Worm (Caenorhabditis elegans): Measurements from ENCODE around the gene ZK742.3.
A peak's percentile ranks its signal among the peaks of the same experiment; 100 is the strongest.

The ZK742.3 gene

ce11 chrV:7804064-7804800 is 5.5 kb downstream of the ZK742.3 start, which contains the start of gene uvs-1 (continued):
- no peak for TF ChIP-seq unc-98 (GFP tag; IDR thresholded peaks at IDR 0.05)
- peak; percentile 91 for TF ChIP-seq nhr-85 (tag)
- peak; percentile 59 for TF ChIP-seq lin-15B (tag; optimal IDR thresholded peaks at IDR 0.05)
- peak; percentile 64 for TF ChIP-seq nhr-90 (tag; optimal IDR thresholded peaks at IDR 0.05; ENCODE audit: poor library complexity)
- TF ChIP-seq unc-130 (tag; optimal IDR thresholded peaks at IDR 0.05), result peak; percentile 63
- TF ChIP-seq ceh-82 (tag; optimal IDR thresholded peaks at IDR 0.05), result peak in 2 of 3 experiments; percentile 20 to 78
- peak; percentile 66 for TF ChIP-seq fkh-8 (tag; optimal IDR thresholded peaks at IDR 0.05)
- TF ChIP-seq skn-1 (tag; optimal IDR thresholded peaks at IDR 0.05), result peak; percentile 48
- no peak for TF ChIP-seq nhr-11 (tag; optimal IDR thresholded peaks at IDR 0.05)
- no peak for TF ChIP-seq egl-27 (tag; optimal IDR thresholded peaks at IDR 0.05)
- TF ChIP-seq vab-15 (tag; optimal IDR thresholded peaks at IDR 0.05), result peak; percentile 64
- TF ChIP-seq lin-14 (GFP tag; optimal IDR thresholded peaks at IDR 0.05), result peak; percentile 78
- peak in 1 of 6 experiments; percentile 35 for TF ChIP-seq elt-3 (tag; optimal IDR thresholded peaks at IDR 0.05)
- TF ChIP-seq blmp-1 (tag; optimal IDR thresholded peaks at IDR 0.05), result peak; percentile 79
- TF ChIP-seq sox-4 (tag; optimal IDR thresholded peaks at IDR 0.05), result no peak
- TF ChIP-seq unc-62 (GFP tag; optimal IDR thresholded peaks at IDR 0.05), result no peak
- peak; percentile 46 for TF ChIP-seq irx-1 (tag; optimal IDR thresholded peaks at IDR 0.05)
- TF ChIP-seq unc-86 (tag; optimal IDR thresholded peaks at IDR 0.05), result peak; percentile 8
- peak; percentile 77 for TF ChIP-seq nhr-71 (tag; optimal IDR thresholded peaks at IDR 0.05)
- peak; percentile 33 for TF ChIP-seq snpc-4 (tag; optimal IDR thresholded peaks at IDR 0.05)
- TF ChIP-seq F16B12.6 (tag; optimal IDR thresholded peaks at IDR 0.05), result peak; percentile 28
- peak; percentile 17 for TF ChIP-seq fkh-10 (GFP tag; optimal IDR thresholded peaks at IDR 0.05)
- TF ChIP-seq ztf-11 (tag; optimal IDR thresholded peaks at IDR 0.05), result no peak

DNA sequence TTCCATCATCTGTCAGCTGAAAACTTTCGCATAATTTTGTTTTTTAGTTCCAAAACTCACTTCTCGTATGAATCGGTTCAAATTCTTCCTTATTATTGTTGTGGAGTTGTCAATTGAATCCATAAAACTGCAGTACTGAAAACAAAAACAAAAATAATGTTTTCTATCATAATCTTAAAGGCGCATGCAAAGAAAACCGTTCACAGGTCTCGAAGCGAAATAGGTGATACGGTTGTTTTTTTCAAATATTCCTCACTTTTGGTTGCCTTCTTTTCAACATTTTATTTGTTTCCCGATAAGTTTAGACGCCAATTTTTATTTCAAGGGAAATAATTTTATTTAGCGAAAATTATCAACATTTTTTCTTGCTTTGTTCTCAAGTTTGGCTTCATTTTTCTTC is 6.1 kb downstream of the ZK742.3 start:
- no peak for TF ChIP-seq blmp-1 (tag; optimal IDR thresholded peaks at IDR 0.05)
- no peak for TF ChIP-seq mep-1 (tag; optimal IDR thresholded peaks at IDR 0.05)
- TF ChIP-seq lsy-2 (tag; optimal IDR thresholded peaks at IDR 0.05), result no peak
- TF ChIP-seq snu-23 (GFP tag; optimal IDR thresholded peaks at IDR 0.05), result no peak
- no peak for TF ChIP-seq lin-14 (GFP tag; optimal IDR thresholded peaks at IDR 0.05)
- no peak for TF ChIP-seq ceh-82 (tag; optimal IDR thresholded peaks at IDR 0.05)

ce11 chrV:7798079-7798478 is 11.6 kb downstream of the ZK742.3 start, which contains the start of gene ZK742.7:
TSS of gene ZK742.7 (plus strand) at chrV:7798379.
- TF ChIP-seq fos-1 (tag; optimal IDR thresholded peaks at IDR 0.05), result no peak
- TF ChIP-seq tbx-2 (tag; optimal IDR thresholded peaks at IDR 0.05), result no peak
- TF ChIP-seq ceh-88 (GFP tag; IDR thresholded peaks at IDR 0.05), result no peak
- no peak for TF ChIP-seq ceh-82 (tag; optimal IDR thresholded peaks at IDR 0.05)
- no peak for TF ChIP-seq hlh-17 (GFP tag; optimal IDR thresholded peaks at IDR 0.05; ENCODE audit: borderline replicate concordance)
- TF ChIP-seq nhr-84 (tag; optimal IDR thresholded peaks at IDR 0.05), result no peak
- no peak for TF ChIP-seq dpl-1 (GFP tag; optimal IDR thresholded peaks at IDR 0.05)
- TF ChIP-seq nhr-20 (tag; optimal IDR thresholded peaks at IDR 0.05), result no peak
- no peak for TF ChIP-seq nhr-19 (GFP tag; conservative IDR thresholded peaks at IDR 0.05)
- TF ChIP-seq ets-5 (GFP tag; IDR thresholded peaks at IDR 0.05), result no peak
- TF ChIP-seq elt-2 (tag; optimal IDR thresholded peaks at IDR 0.05), result no peak
- no peak for TF ChIP-seq unc-98 (GFP tag; IDR thresholded peaks at IDR 0.05)
- TF ChIP-seq ceh-90 (tag; optimal IDR thresholded peaks at IDR 0.05), result no peak
- TF ChIP-seq jun-1 (tag; optimal IDR thresholded peaks at IDR 0.05), result no peak

Data from whole organism, L1 larva.